Worm (Caenorhabditis elegans) whole organism, L3 larva: ENCODE results near the gene clec-84.

Source experiments
- R02D3.7 ChIP-seq: fragments of 150-350 bp; optimal IDR thresholded peaks from 2 replicates; lab custom pipeline; 2014; ENCODE audit warnings: missing biosample characterization, missing genetic modification characterization
- ZK546.5 ChIP-seq: sonication (generic microtip); optimal IDR thresholded peaks from 2 replicates; lab custom pipeline; 2017; ENCODE audit warnings: missing biosample characterization, missing genetic modification characterization
- ama-1 ChIP-seq: fragments of 150-350 bp; optimal IDR thresholded peaks from 2 replicates; lab custom pipeline; 2018
- ceh-16 ChIP-seq: sonication (generic microtip); optimal IDR thresholded peaks from 2 replicates; lab custom pipeline; 2017; ENCODE audit warnings: missing biosample characterization, missing genetic modification characterization
- ceh-28 ChIP-seq: fragments of 150-350 bp; optimal IDR thresholded peaks from 2 replicates; lab custom pipeline; 2014; ENCODE audit warnings: missing biosample characterization, missing genetic modification reagents, missing genetic modification characterization
- ceh-82 ChIP-seq: fragments of 150-350 bp; optimal IDR thresholded peaks from 2 replicates; lab custom pipeline; 2014; ENCODE audit warnings: missing biosample characterization, missing genetic modification characterization
- ceh-9 ChIP-seq: sonication (generic microtip); optimal IDR thresholded peaks from 2 replicates; lab custom pipeline; 2018; ENCODE audit warnings: missing biosample characterization, missing genetic modification characterization
- daf-12 ChIP-seq: fragments of 150-350 bp; optimal IDR thresholded peaks from 2 replicates; lab custom pipeline; 2014; ENCODE audit warnings: missing biosample characterization, missing genetic modification reagents, missing genetic modification characterization
- egl-27 ChIP-seq: sonication (generic microtip); optimal IDR thresholded peaks from 4 replicates; lab custom pipeline; 2017; ENCODE audit warnings: missing biosample characterization, missing genetic modification reagents, missing genetic modification characterization
- egl-5 ChIP-seq: fragments of 150-350 bp; optimal IDR thresholded peaks from 2 replicates; lab custom pipeline; 2017; ENCODE audit warnings: missing biosample characterization, missing genetic modification reagents, missing genetic modification characterization, inconsistent platforms
- elt-1 ChIP-seq: fragments of 150-350 bp; optimal IDR thresholded peaks from 2 replicates; lab custom pipeline; 2014; ENCODE audit warnings: missing biosample characterization, missing genetic modification characterization
- elt-2 ChIP-seq: sonication (generic microtip); optimal IDR thresholded peaks from 2 replicates; lab custom pipeline; 2016; ENCODE audit warnings: missing genetic modification reagents, mild to moderate bottlenecking, missing genetic modification characterization, missing compliant biosample characterization
- elt-3 ChIP-seq, 3 experiments: fragments of 150-350 bp in 1 of 3; sonication (generic microtip) in 2 of 3; optimal IDR thresholded peaks; 2 replicates in 2 of 3; 4 replicates in 1 of 3; lab custom pipeline; 2014 to 2017; ENCODE audit warnings: missing biosample characterization in 3 of 3, missing genetic modification characterization in 3 of 3
- eor-1 ChIP-seq, 2 experiments: fragments of 150-350 bp; optimal IDR thresholded peaks; 2 replicates each; lab custom pipeline; 2014 to 2018; ENCODE audit warnings: missing biosample characterization in 2 of 2, missing genetic modification characterization in 2 of 2
- fkh-10 ChIP-seq: sonication (generic microtip); optimal IDR thresholded peaks from 2 replicates; lab custom pipeline; 2017; ENCODE audit warnings: missing biosample characterization, missing genetic modification reagents, missing genetic modification characterization
- fos-1 ChIP-seq: fragments of 150-350 bp; optimal IDR thresholded peaks from 2 replicates; lab custom pipeline; 2014; ENCODE audit warnings: missing biosample characterization, missing genetic modification characterization
- lin-15B ChIP-seq: fragments of 150-350 bp; optimal IDR thresholded peaks from 2 replicates; lab custom pipeline; 2014; ENCODE audit warnings: missing biosample characterization, missing genetic modification characterization
- lsy-12 ChIP-seq: sonication (generic microtip); optimal IDR thresholded peaks from 2 replicates; lab custom pipeline; 2016; ENCODE audit warnings: mild to moderate bottlenecking, missing genetic modification characterization, missing compliant biosample characterization
- mdl-1 ChIP-seq: fragments of 150-350 bp; optimal IDR thresholded peaks from 2 replicates; lab custom pipeline; 2014; ENCODE audit warnings: missing biosample characterization, missing genetic modification characterization
- mml-1 ChIP-seq: fragments of 150-350 bp; sonication (generic microtip); optimal IDR thresholded peaks from 3 replicates; lab custom pipeline; 2014; ENCODE audit warnings: missing biosample characterization, missing genetic modification characterization
- nhr-12 ChIP-seq: fragments of 150-350 bp; optimal IDR thresholded peaks from 2 replicates; lab custom pipeline; 2014; ENCODE audit warnings: missing biosample characterization, missing genetic modification characterization
- nhr-237 ChIP-seq: fragments of 150-350 bp; optimal IDR thresholded peaks from 2 replicates; lab custom pipeline; 2014; ENCODE audit warnings: missing biosample characterization, missing genetic modification characterization
- nhr-25 ChIP-seq: sonication (generic microtip); optimal IDR thresholded peaks from 2 replicates; lab custom pipeline; 2017; ENCODE audit warnings: missing biosample characterization, missing genetic modification characterization
- nhr-28 ChIP-seq: fragments of 150-350 bp; optimal IDR thresholded peaks from 2 replicates; lab custom pipeline; 2014; ENCODE audit warnings: missing biosample characterization, missing genetic modification characterization
- nhr-43 ChIP-seq: sonication (generic microtip); optimal IDR thresholded peaks from 2 replicates; lab custom pipeline; 2016; ENCODE audit warnings: mild to moderate bottlenecking, missing genetic modification characterization, missing compliant biosample characterization; ENCODE audit not compliant: poor library complexity, severe bottlenecking
- nhr-67 ChIP-seq: fragments of 150-350 bp; optimal IDR thresholded peaks from 2 replicates; lab custom pipeline; 2014; ENCODE audit warnings: missing biosample characterization, missing genetic modification characterization
- nhr-77 ChIP-seq: fragments of 150-350 bp; optimal IDR thresholded peaks from 2 replicates; lab custom pipeline; 2014; ENCODE audit warnings: missing biosample characterization, missing genetic modification characterization
- pqm-1 ChIP-seq: fragments of 150-350 bp; optimal IDR thresholded peaks from 2 replicates; lab custom pipeline; 2017; ENCODE audit warnings: missing biosample characterization, missing genetic modification characterization, inconsistent platforms
- skn-1 ChIP-seq: fragments of 150-350 bp; optimal IDR thresholded peaks from 2 replicates; lab custom pipeline; 2014; ENCODE audit warnings: missing biosample characterization, missing genetic modification characterization
- snpc-4 ChIP-seq: fragments of 150-350 bp; optimal IDR thresholded peaks from 2 replicates; lab custom pipeline; 2014; ENCODE audit warnings: missing biosample characterization, missing genetic modification characterization
- tbx-2 ChIP-seq: sonication (generic microtip); optimal IDR thresholded peaks from 2 replicates; lab custom pipeline; 2016; ENCODE audit warnings: mild to moderate bottlenecking, missing genetic modification characterization, missing compliant biosample characterization
- unc-62 ChIP-seq: fragments of 150-350 bp; sonication (generic microtip); optimal IDR thresholded peaks from 4 replicates; lab custom pipeline; 2014; ENCODE audit warnings: missing biosample characterization, missing genetic modification reagents, missing genetic modification characterization
- zag-1 ChIP-seq: fragments of 150-350 bp; optimal IDR thresholded peaks from 2 replicates; lab custom pipeline; 2014; ENCODE audit warnings: missing biosample characterization, missing genetic modification characterization
- ztf-11 ChIP-seq: fragments of 150-350 bp; optimal IDR thresholded peaks from 2 replicates; lab custom pipeline; 2014; ENCODE audit warnings: missing biosample characterization, missing genetic modification characterization
- ztf-4 ChIP-seq: fragments of 150-350 bp; optimal IDR thresholded peaks from 2 replicates; lab custom pipeline; 2014; ENCODE audit warnings: missing biosample characterization, missing genetic modification characterization

clec-84 gene

DNA sequence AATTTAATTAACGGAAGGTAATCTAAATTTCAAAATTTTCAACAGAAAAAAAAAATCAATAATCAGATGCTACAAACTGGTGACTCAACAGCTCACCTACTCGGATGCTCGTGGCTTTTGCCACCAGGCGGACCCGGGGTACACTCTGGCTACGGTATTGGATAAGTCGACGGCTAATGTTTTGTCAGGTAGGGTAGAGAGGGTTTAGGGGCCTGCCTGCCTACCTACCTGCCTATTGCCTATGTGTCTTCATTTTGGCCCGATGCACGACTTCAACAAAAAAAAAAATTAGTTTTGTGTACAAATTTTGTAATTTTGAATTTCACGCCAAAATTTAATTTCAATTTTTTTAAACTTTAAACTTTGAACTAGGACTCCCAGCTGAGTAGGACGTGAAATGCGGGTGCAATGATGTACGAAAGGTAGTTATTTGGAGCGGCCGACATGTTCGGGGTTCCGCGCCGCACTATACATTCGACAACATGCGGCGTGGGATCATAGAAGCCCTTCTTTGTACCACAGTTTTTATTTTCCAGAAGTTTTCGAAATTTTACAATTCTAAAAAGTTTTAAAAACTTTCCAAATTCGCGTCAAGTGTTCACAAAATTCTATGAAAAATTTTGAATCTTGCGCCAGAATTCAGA, 16.7 kb upstream of the clec-84 start:
- TF ChIP-seq pqm-1 (tag; lab: Kevin White, UChicago): no peak
- TF ChIP-seq egl-5 (tag; lab: Kevin White, UChicago): no peak
- TF ChIP-seq nhr-237 (tag; lab: Kevin White, UChicago): no peak
- TF ChIP-seq skn-1 (tag; lab: Kevin White, UChicago): no peak
- no peak for TF ChIP-seq ztf-11
- no peak for TF ChIP-seq fos-1
- TF ChIP-seq ZK546.5: no peak
- TF ChIP-seq fkh-10 (GFP tag; lab: Kevin White, UChicago): no peak
- no peak for TF ChIP-seq nhr-43 (tag; lab: Kevin White, UChicago)
- TF ChIP-seq lsy-12: peak; percentile 53
- peak; percentile 24 for TF ChIP-seq snpc-4 (tag; lab: Kevin White, UChicago)

DNA sequence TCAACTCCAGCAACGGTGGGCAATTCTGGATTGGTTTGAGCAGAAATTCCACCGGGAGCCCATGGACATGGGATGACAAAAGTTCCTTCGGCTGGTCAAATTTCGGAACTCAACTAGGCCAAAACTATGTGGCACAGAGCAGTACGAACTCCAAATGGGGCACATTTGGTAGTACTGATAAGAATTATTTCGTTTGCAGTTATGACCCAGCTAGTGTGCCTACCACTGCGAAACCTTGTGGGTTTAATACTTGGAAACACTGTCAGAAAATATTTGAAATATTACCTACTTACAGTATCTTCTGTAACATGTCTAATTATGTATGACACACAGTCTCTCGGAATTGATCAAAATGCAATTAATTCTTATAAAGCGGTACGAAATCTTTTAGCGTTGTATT, 15.9 kb upstream of the clec-84 start:
- TF ChIP-seq nhr-12 (no peak), ceh-28 (tag; lab: Kevin White, UChicago) (no peak)

DNA sequence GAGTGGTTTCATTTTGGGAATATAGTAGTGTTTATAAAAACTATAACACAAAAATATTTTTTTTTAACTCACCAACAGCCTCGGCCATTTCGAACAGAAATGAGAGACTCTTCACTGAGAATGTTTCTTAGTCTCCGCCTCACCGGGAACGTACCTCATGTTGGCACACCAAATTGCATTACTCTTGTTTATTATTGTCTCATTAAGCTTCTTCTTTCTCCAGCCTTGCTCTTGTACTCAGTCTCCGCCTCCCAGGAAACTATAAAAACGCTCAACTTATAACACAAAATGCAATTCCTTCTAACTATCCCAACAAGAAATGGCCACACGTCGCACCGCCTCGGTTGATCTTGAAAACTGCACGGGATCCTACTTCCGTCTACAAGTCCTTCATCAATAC, 9.7 kb upstream of the clec-84 start, which contains the start of the genes Y54G2A.48 and pudl-1:
TSS of gene Y54G2A.48 (minus strand) at position 101 of the 400 bp plus-strand sequence.
TSS of gene pudl-1 (plus strand) at position 320 of the 400 bp plus-strand sequence.
- no peak for TF ChIP-seq elt-1
- no peak for TF ChIP-seq tbx-2 (tag; lab: Kevin White, UChicago)
- TF ChIP-seq lin-15B: no peak
- TF ChIP-seq nhr-67 (tag; lab: Kevin White, UChicago): no peak
- no peak for TF ChIP-seq egl-27
- no peak for TF ChIP-seq nhr-12
- no peak for TF ChIP-seq ztf-4
- no peak for TF ChIP-seq skn-1 (tag; lab: Kevin White, UChicago)
- TF ChIP-seq ceh-28 (tag; lab: Kevin White, UChicago): no peak

DNA sequence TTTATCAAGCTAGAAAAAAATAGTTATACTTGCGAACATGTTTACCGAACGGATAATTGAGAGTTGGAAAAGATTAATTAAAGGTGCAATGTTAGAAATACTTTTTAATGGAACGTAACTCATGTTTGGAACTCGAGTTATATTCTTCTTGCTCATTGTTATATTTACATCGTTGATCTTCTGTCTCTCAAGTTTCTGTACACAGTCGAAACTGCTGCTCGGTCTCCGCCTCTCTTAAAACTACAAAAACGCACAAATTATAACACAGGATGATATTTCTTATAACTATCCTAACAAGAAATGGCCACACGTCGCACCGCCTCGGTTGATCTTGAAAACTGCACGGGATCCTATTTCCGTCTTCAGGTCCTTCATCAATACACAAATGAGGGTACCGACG, 7.7 kb upstream of the clec-84 start, which contains the start of gene pudl-2:
TSS of gene pudl-2 (plus strand) at position 301 of the 400 bp plus-strand sequence.
- TF ChIP-seq ceh-82 (no peak), snpc-4 (tag; lab: Kevin White, UChicago) (no peak), mml-1 (no peak), elt-3 (tag; optimal IDR thresholded peaks at IDR 0.05; lab: Kevin White, UChicago) (no peak), elt-1 (no peak), eor-1 (tag; optimal IDR thresholded peaks at IDR 0.05; lab: Kevin White, UChicago) (no peak), ztf-11 (no peak), lin-15B (no peak), ztf-4 (no peak), mdl-1 (tag; lab: Kevin White, UChicago) (no peak), ama-1 (no peak), elt-2 (tag; lab: Kevin White, UChicago) (no peak), R02D3.7 (no peak)

DNA sequence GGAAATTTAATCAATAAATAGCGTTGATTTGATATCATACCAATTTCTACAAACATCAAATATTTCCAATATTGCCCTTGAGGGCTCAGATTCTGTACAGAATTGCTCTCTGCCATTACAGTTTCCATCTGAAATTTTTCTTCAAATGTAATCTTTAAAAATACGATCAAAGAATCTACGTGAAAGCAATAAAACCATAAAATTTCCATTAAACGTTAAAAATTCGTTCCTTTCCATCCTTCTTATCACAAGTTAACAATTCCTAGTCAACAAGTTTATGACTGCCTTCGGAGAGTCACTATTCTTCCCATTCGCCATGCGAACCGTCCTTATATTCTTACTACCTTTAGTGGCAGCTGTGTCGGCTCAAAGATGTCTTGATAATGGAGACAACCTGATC, 6.9 kb upstream of the clec-84 start, which contains the start of gene clec-82:
TSS of gene clec-82 (plus strand) at position 301 of the 400 bp plus-strand sequence.
- TF ChIP-seq elt-2 (tag; lab: Kevin White, UChicago) (no peak), ceh-28 (tag; lab: Kevin White, UChicago) (no peak), nhr-28 (no peak), egl-5 (tag; lab: Kevin White, UChicago) (no peak), ceh-9 (tag; lab: Kevin White, UChicago) (no peak), ceh-16 (tag; lab: Kevin White, UChicago) (no peak), nhr-77 (tag; lab: Kevin White, UChicago) (no peak), pqm-1 (tag; lab: Kevin White, UChicago) (no peak), zag-1 (tag; lab: Kevin White, UChicago) (no peak), unc-62 (GFP tag; lab: Kevin White, UChicago) (no peak), R02D3.7 (no peak), nhr-43 (tag; lab: Kevin White, UChicago) (no peak), ama-1 (no peak), ceh-82 (no peak), nhr-67 (tag; lab: Kevin White, UChicago) (no peak), ztf-11 (no peak), tbx-2 (tag; lab: Kevin White, UChicago) (no peak), nhr-237 (tag; lab: Kevin White, UChicago) (no peak), nhr-25 (tag; lab: Kevin White, UChicago) (no peak), daf-12 (tag; lab: Kevin White, UChicago) (no peak)
- TF ChIP-seq, all 47 proteins: peak for 0
